Worm (Caenorhabditis elegans): ENCODE measurements around the gene vab-19.
A peak's percentile ranks its signal among the peaks of the same experiment; 100 is the strongest.

The vab-19 gene

ce11 chrII:2454822-2455221 lies 11.7 kb downstream of the vab-19 start (continued):
- TF ChIP-seq ama-1 (optimal IDR thresholded peaks at IDR 0.05) (no peak), hlh-30 (tag; optimal IDR thresholded peaks at IDR 0.05; ENCODE audit: insufficient read depth) (no peak), fkh-6 (tag; optimal IDR thresholded peaks at IDR 0.05) (no peak), ceh-2 (tag; optimal IDR thresholded peaks at IDR 0.05) (peak; percentile 53), syd-9 (tag; optimal IDR thresholded peaks at IDR 0.05) (no peak), hlh-13 (GFP tag; optimal IDR thresholded peaks at IDR 0.05) (no peak), ceh-34 (tag; optimal IDR thresholded peaks at IDR 0.05) (peak; percentile 62), ets-4 (tag; optimal IDR thresholded peaks at IDR 0.05) (peak; percentile 40)

- TF ChIP-seq che-1 (tag; optimal IDR thresholded peaks at IDR 0.05) (no peak), tbx-7 (tag; optimal IDR thresholded peaks at IDR 0.05) (no peak), ceh-45 (GFP tag; IDR thresholded peaks at IDR 0.05) (no peak), pha-2 (tag; optimal IDR thresholded peaks at IDR 0.05) (no peak), C38D4.7 (GFP tag; optimal IDR thresholded peaks at IDR 0.05) (no peak), dve-1 (tag; optimal IDR thresholded peaks at IDR 0.05) (no peak), fkh-6 (tag; optimal IDR thresholded peaks at IDR 0.05) (no peak), ceh-22 (tag; optimal IDR thresholded peaks at IDR 0.05) (no peak), ceh-34 (tag; optimal IDR thresholded peaks at IDR 0.05) (no peak), Y22D7AL.16 (tag; optimal IDR thresholded peaks at IDR 0.05) (no peak), unc-42 (tag; optimal IDR thresholded peaks at IDR 0.05) (no peak)
Observed at ce11 chrII:2455931-2456576, 13.0 kb downstream of the vab-19 start.

- TF ChIP-seq ztf-16 (tag; optimal IDR thresholded peaks at IDR 0.05): no peak
- TF ChIP-seq sox-2 (GFP tag; IDR thresholded peaks at IDR 0.05): no peak
- no peak for TF ChIP-seq dve-1 (tag; optimal IDR thresholded peaks at IDR 0.05)
- no peak for TF ChIP-seq odd-2 (tag; optimal IDR thresholded peaks at IDR 0.05)
- TF ChIP-seq dmd-4 (tag; optimal IDR thresholded peaks at IDR 0.05; ENCODE audit: borderline replicate concordance): no peak
Observed at ce11 chrII:2456973-2457372, 13.9 kb downstream of the vab-19 start.

- no peak for TF ChIP-seq fkh-10 (GFP tag; optimal IDR thresholded peaks at IDR 0.05)
- no peak for TF ChIP-seq ceh-24 (tag; optimal IDR thresholded peaks at IDR 0.05)
- TF ChIP-seq pax-1 (tag; optimal IDR thresholded peaks at IDR 0.05): no peak
- TF ChIP-seq nfya-1 (tag; optimal IDR thresholded peaks at IDR 0.05): no peak
- TF ChIP-seq nhr-232 (tag; optimal IDR thresholded peaks at IDR 0.05): no peak
- TF ChIP-seq elt-4 (tag; optimal IDR thresholded peaks at IDR 0.05): no peak
Observed at ce11 chrII:2458881-2459280, 15.8 kb downstream of the vab-19 start, which contains the start of gene pqn-42. Gene pqn-42, minus strand, starts transcription at chrII:2458981.

ce11 chrII:2468885-2469284 lies 25.8 kb downstream of the vab-19 start:
- TF ChIP-seq ceh-48 (tag; optimal IDR thresholded peaks at IDR 0.05) (peak; percentile 35), gmeb-2 (tag; optimal IDR thresholded peaks at IDR 0.05) (no peak)

ce11 chrII:2473270-2473669 lies 30.2 kb downstream of the vab-19 start, which contains the start of gene tsr-1:
Gene tsr-1, minus strand, starts transcription at chrII:2473370.
- TF ChIP-seq ceh-6 (GFP tag; optimal IDR thresholded peaks at IDR 0.05): no peak
- no peak for TF ChIP-seq sdc-2 (tag; optimal IDR thresholded peaks at IDR 0.05)
- TF ChIP-seq ref-2 (tag; optimal IDR thresholded peaks at IDR 0.05): no peak
- no peak for TF ChIP-seq ceh-45 (GFP tag; IDR thresholded peaks at IDR 0.05)
- TF ChIP-seq Y22D7AL.16 (tag; optimal IDR thresholded peaks at IDR 0.05): no peak
- TF ChIP-seq ceh-22 (tag; optimal IDR thresholded peaks at IDR 0.05): no peak
- TF ChIP-seq dmd-4 (tag; optimal IDR thresholded peaks at IDR 0.05; ENCODE audit: borderline replicate concordance): no peak

Measured in whole organism, late embryonic.